Worm (Caenorhabditis elegans): ENCODE measurements around the gene B0294.1.

B0294.1 gene

ce11 chrX:1897243-1897642 is at the start of gene B0294.1:
Gene B0294.1 (minus strand): TSS chrX:1897343.
- TF ChIP-seq madf-10 (tag; optimal IDR thresholded peaks at IDR 0.05), result no peak
- TF ChIP-seq nhr-80 (tag; optimal IDR thresholded peaks at IDR 0.05), result no peak
- no peak for TF ChIP-seq F55B11.4 (tag; optimal IDR thresholded peaks at IDR 0.05; ENCODE audit: borderline replicate concordance, insufficient read depth)
- no peak for TF ChIP-seq sea-2 (GFP tag; IDR thresholded peaks at IDR 0.05)
- TF ChIP-seq snpc-1.3 (tag; optimal IDR thresholded peaks at IDR 0.05; ENCODE audit: insufficient read depth), result no peak
- no peak for TF ChIP-seq mes-4 (tag; optimal IDR thresholded peaks at IDR 0.05)
- no peak for TF ChIP-seq bed-1 (GFP tag; IDR thresholded peaks at IDR 0.05)
- TF ChIP-seq ama-1 (optimal IDR thresholded peaks at IDR 0.05), result no peak
- TF ChIP-seq ama-1 (GFP tag; optimal IDR thresholded peaks at IDR 0.05), result no peak
- no peak for TF ChIP-seq F49E8.2 (tag; optimal IDR thresholded peaks at IDR 0.05; ENCODE audit: insufficient read depth)
- no peak for TF ChIP-seq D2030.7 (GFP tag; IDR thresholded peaks at IDR 0.05)
- no peak for TF ChIP-seq ZK185.1 (tag; optimal IDR thresholded peaks at IDR 0.05; ENCODE audit: poor library complexity, severe bottlenecking)
- TF ChIP-seq ekl-4 (GFP tag; IDR thresholded peaks at IDR 0.05), result no peak
- no peak for TF ChIP-seq F10E7.11 (tag; optimal IDR thresholded peaks at IDR 0.05)
- TF ChIP-seq Y67H2A.10 (GFP tag; conservative IDR thresholded peaks at IDR 0.05), result no peak

- no peak for TF ChIP-seq fkh-3 (tag; optimal IDR thresholded peaks at IDR 0.05)
- TF ChIP-seq ztf-22 (GFP tag; optimal IDR thresholded peaks at IDR 0.05), result no peak
- TF ChIP-seq gei-17 (GFP tag; optimal IDR thresholded peaks at IDR 0.05), result no peak
- TF ChIP-seq F33H1.4 (GFP tag; IDR thresholded peaks at IDR 0.05), result no peak
- no peak for TF ChIP-seq dpl-1 (GFP tag; optimal IDR thresholded peaks at IDR 0.05)
- TF ChIP-seq B0019.2 (GFP tag; conservative IDR thresholded peaks at IDR 0.05), result no peak
- no peak for TF ChIP-seq lir-1 (GFP tag; conservative IDR thresholded peaks at IDR 0.05)
- no peak for TF ChIP-seq B0336.3 (GFP tag; IDR thresholded peaks at IDR 0.05)
These were observed 42.7 kb upstream of the B0294.1 start, which contains the start of gene Y59E1A.4 for ce11 chrX:1939887-1940286. Gene Y59E1A.4 (minus strand): TSS chrX:1939987.

- TF ChIP-seq madf-3 (GFP tag; IDR thresholded peaks at IDR 0.05) (0 out of 2 replicates have a peak, but pooled peaks have one; percentile 61), tbp1 (GFP tag; optimal IDR thresholded peaks at IDR 0.05) (peak; percentile 86), B0261.1 (tag; optimal IDR thresholded peaks at IDR 0.05) (peak; percentile 68), tlf-1 (GFP tag; optimal IDR thresholded peaks at IDR 0.05) (no peak), rpc-1 (optimal IDR thresholded peaks at IDR 0.05) (peak; percentile 61), rpc-1 (tag; optimal IDR thresholded peaks at IDR 0.05) (peak; percentile 82)
These were observed 42.1 kb upstream of the B0294.1 start for ce11 chrX:1939248-1939647.

- TF ChIP-seq ceh-100 (GFP tag; IDR thresholded peaks at IDR 0.05), result no peak
- no peak for TF ChIP-seq mxl-1 (tag; optimal IDR thresholded peaks at IDR 0.05)
These were observed 38.3 kb upstream of the B0294.1 start for ce11 chrX:1935438-1935837.

ce11 chrX:1924138-1924537 is 27.0 kb upstream of the B0294.1 start, which contains the start of gene ZC53.2:
Gene ZC53.2 (minus strand): TSS chrX:1924238.
- TF ChIP-seq dpff-1 (tag; optimal IDR thresholded peaks at IDR 0.05) (no peak), ztf-6 (GFP tag; IDR thresholded peaks at IDR 0.05) (no peak), rec-8 (tag; optimal IDR thresholded peaks at IDR 0.05) (no peak), dpl-1 (GFP tag; optimal IDR thresholded peaks at IDR 0.05) (no peak), rcor-1 (GFP tag; IDR thresholded peaks at IDR 0.05) (no peak), nhr-120 (GFP tag; IDR thresholded peaks at IDR 0.05) (no peak), snpc-1.3 (tag; optimal IDR thresholded peaks at IDR 0.05; ENCODE audit: insufficient read depth) (no peak), egl-44 (GFP tag; IDR thresholded peaks at IDR 0.05) (no peak)

All from whole organism, young adult.